Fruit fly (Drosophila melanogaster) whole organism, embryonic: Measurements from ENCODE around the gene Gprk2.

Source experiments
- Aef1 ChIP-seq: fragments of 200-800 bp; sonication (Bioruptor generic); IDR thresholded peaks from 3 replicates; pipeline ENCODE4 v1.3.6; 2022; ENCODE audit warnings: missing biosample characterization, missing genetic modification characterization
- Atf3 ChIP-seq: fragments of 200-800 bp; sonication (Bioruptor generic); optimal IDR thresholded peaks from 3 replicates; lab custom pipeline; 2016; ENCODE audit warnings: missing biosample characterization, missing genetic modification characterization
- CG10209 ChIP-seq: fragments of 200-800 bp; sonication (Bioruptor generic); optimal IDR thresholded peaks from 3 replicates; lab custom pipeline; 2017; ENCODE audit warnings: missing biosample characterization, mild to moderate bottlenecking, missing genetic modification characterization, missing genetic modification reagents
- CG10321 ChIP-seq: fragments of 200-800 bp; sonication (Bioruptor generic); IDR thresholded peaks from 2 replicates; pipeline ENCODE4 v1.3.6; 2022; ENCODE audit warnings: missing biosample characterization, missing genetic modification characterization
- CG11696 ChIP-seq: fragments of 200-800 bp; sonication (Bioruptor generic); IDR thresholded peaks from 2 replicates; pipeline ENCODE4 v1.3.6; 2022; ENCODE audit warnings: missing biosample characterization, missing genetic modification characterization
- CG12236 ChIP-seq: fragments of 200-800 bp; sonication (Bioruptor generic); optimal IDR thresholded peaks from 2 replicates; lab custom pipeline; 2016; ENCODE audit warnings: missing biosample characterization, missing genetic modification characterization
- CG13123 ChIP-seq: fragments of 200-800 bp; sonication (Bioruptor generic); optimal IDR thresholded peaks from 2 replicates; lab custom pipeline; 2016; ENCODE audit warnings: missing biosample characterization, missing genetic modification characterization
- CG14667 ChIP-seq: fragments of 200-800 bp; sonication (Bioruptor generic); IDR thresholded peaks from 2 replicates; pipeline ENCODE4 v1.3.6; 2022; ENCODE audit warnings: missing biosample characterization, missing genetic modification characterization
- CG14860 ChIP-seq: fragments of 200-800 bp; sonication (Bioruptor generic); IDR thresholded peaks from 3 replicates; pipeline ENCODE4 v1.3.6; 2022; ENCODE audit warnings: missing biosample characterization, missing genetic modification characterization; ENCODE audit not compliant: partially characterized antibody
- CG15073 ChIP-seq: fragments of 200-800 bp; sonication (Bioruptor generic); optimal IDR thresholded peaks from 2 replicates; lab custom pipeline; 2016; ENCODE audit warnings: missing biosample characterization, missing genetic modification characterization
- CG18262 ChIP-seq: fragments of 200-800 bp; optimal IDR thresholded peaks from 3 replicates; lab custom pipeline; 2019; ENCODE audit warnings: missing biosample characterization, mild to moderate bottlenecking, missing genetic modification characterization, moderate library complexity
- CG2202 ChIP-seq: fragments of 200-800 bp; sonication (Bioruptor generic); optimal IDR thresholded peaks from 2 replicates; lab custom pipeline; 2018; ENCODE audit warnings: missing biosample characterization, mild to moderate bottlenecking, missing genetic modification characterization
- CG34224 ChIP-seq: fragments of 200-800 bp; sonication (Bioruptor generic); IDR thresholded peaks from 3 replicates; pipeline ENCODE4 v1.3.6; 2022; ENCODE audit warnings: missing biosample characterization, missing genetic modification characterization; ENCODE audit not compliant: partially characterized antibody
- CG43689 ChIP-seq: fragments of 200-800 bp; sonication (Bioruptor generic); IDR thresholded peaks from 2 replicates; pipeline ENCODE4 v1.3.6; 2022; ENCODE audit warnings: missing biosample characterization, missing genetic modification characterization
- CG6254 ChIP-seq: fragments of 200-800 bp; sonication (Bioruptor generic); optimal IDR thresholded peaks from 3 replicates; lab custom pipeline; 2017; ENCODE audit warnings: mild to moderate bottlenecking, missing biosample characterization, missing genetic modification reagents, missing genetic modification characterization
- CG6854 ChIP-seq: fragments of 200-800 bp; sonication (Bioruptor generic); optimal IDR thresholded peaks from 3 replicates; lab custom pipeline; 2017; ENCODE audit warnings: missing biosample characterization, mild to moderate bottlenecking, missing genetic modification characterization
- CG8944 ChIP-seq: fragments of 200-800 bp; sonication (Bioruptor generic); optimal IDR thresholded peaks from 3 replicates; lab custom pipeline; 2016; ENCODE audit warnings: missing biosample characterization, missing genetic modification characterization
- CG9876 ChIP-seq: fragments of 200-800 bp; sonication (Bioruptor generic); optimal IDR thresholded peaks from 2 replicates; lab custom pipeline; 2016; ENCODE audit warnings: missing biosample characterization, missing genetic modification characterization
- D ChIP-seq, 2 experiments: fragments of 200-800 bp in 1 of 2; fragments of >200 bp in 1 of 2; sonication (Bioruptor generic) in 1 of 2; optimal IDR thresholded peaks; 2 replicates in 1 of 2; 3 replicates in 1 of 2; lab custom pipeline; 2017; ENCODE audit warnings: mild to moderate bottlenecking in 1 of 2, missing biosample characterization in 1 of 2, missing genetic modification characterization in 1 of 2, missing genetic modification reagents in 1 of 2
- Dfd ChIP-seq, 2 experiments: fragments of >200 bp; optimal IDR thresholded peaks; 2 replicates each; lab custom pipeline; 2017; ENCODE audit warnings: missing biosample characterization in 2 of 2, missing genetic modification characterization in 2 of 2
- Dip2 ChIP-seq: fragments of 200-800 bp; sonication (Bioruptor generic); IDR thresholded peaks from 2 replicates; pipeline ENCODE4 v1.3.6; 2022; ENCODE audit warnings: missing biosample characterization, missing genetic modification characterization
- HLH54F ChIP-seq: fragments of 200-800 bp; sonication (Bioruptor generic); optimal IDR thresholded peaks from 3 replicates; lab custom pipeline; 2016; ENCODE audit warnings: missing biosample characterization, missing genetic modification characterization
- HLHmδ ChIP-seq: fragments of 200-800 bp; sonication (Bioruptor generic); optimal IDR thresholded peaks from 2 replicates; lab custom pipeline; 2018; ENCODE audit warnings: missing biosample characterization, mild to moderate bottlenecking, missing genetic modification characterization, moderate library complexity
- Hsf ChIP-seq: fragments of 200-800 bp; sonication (Bioruptor generic); optimal IDR thresholded peaks from 3 replicates; lab custom pipeline; 2016; ENCODE audit warnings: missing biosample characterization, missing genetic modification characterization
- MESR4 ChIP-seq: fragments of 200-800 bp; sonication (Bioruptor generic); optimal IDR thresholded peaks from 2 replicates; lab custom pipeline; 2018; ENCODE audit warnings: missing biosample characterization, mild to moderate bottlenecking, missing genetic modification characterization, moderate library complexity
- Nf-YA ChIP-seq: fragments of 200-800 bp; sonication (Bioruptor generic); IDR thresholded peaks from 2 replicates; pipeline ENCODE4 v1.3.6; 2022; ENCODE audit warnings: missing biosample characterization, missing genetic modification characterization
- Oli ChIP-seq: fragments of 200-800 bp; sonication (Bioruptor generic); optimal IDR thresholded peaks from 2 replicates; lab custom pipeline; 2018; ENCODE audit warnings: missing biosample characterization, mild to moderate bottlenecking, missing genetic modification characterization, moderate library complexity
- Ravus ChIP-seq: fragments of 200-800 bp; sonication (Bioruptor generic); IDR thresholded peaks from 2 replicates; pipeline ENCODE4 v1.3.6; 2022; ENCODE audit warnings: missing biosample characterization, missing genetic modification characterization
- Spps ChIP-seq: fragments of 200-800 bp; sonication (Bioruptor generic); optimal IDR thresholded peaks from 2 replicates; lab custom pipeline; 2018; ENCODE audit warnings: missing biosample characterization, mild to moderate bottlenecking, missing genetic modification characterization
- Sry-β ChIP-seq: fragments of 200-800 bp; sonication (Bioruptor generic); optimal IDR thresholded peaks from 2 replicates; lab custom pipeline; 2018; ENCODE audit warnings: missing biosample characterization, mild to moderate bottlenecking, missing genetic modification characterization, moderate library complexity
- Xbp1 ChIP-seq: fragments of 200-800 bp; sonication (Bioruptor generic); optimal IDR thresholded peaks from 3 replicates; lab custom pipeline; 2016; ENCODE audit warnings: missing biosample characterization, mild to moderate bottlenecking, missing genetic modification characterization
- ara ChIP-seq: fragments of 200-800 bp; sonication (Bioruptor generic); IDR thresholded peaks from 2 replicates; pipeline ENCODE4 v1.3.6; 2022; ENCODE audit warnings: missing biosample characterization, missing genetic modification characterization
- ase ChIP-seq: fragments of 200-800 bp; sonication (Bioruptor generic); IDR thresholded peaks from 3 replicates; pipeline ENCODE4 v1.3.6; 2022; ENCODE audit warnings: missing biosample characterization, missing genetic modification characterization
- bab2 ChIP-seq: fragments of 200-800 bp; sonication (Bioruptor generic); optimal IDR thresholded peaks from 2 replicates; lab custom pipeline; 2016; ENCODE audit warnings: missing biosample characterization, missing genetic modification characterization
- bigmax ChIP-seq: fragments of 200-800 bp; sonication (Bioruptor generic); optimal IDR thresholded peaks from 2 replicates; lab custom pipeline; 2018; ENCODE audit warnings: missing biosample characterization, mild to moderate bottlenecking, missing genetic modification characterization
- cg ChIP-seq: fragments of 200-800 bp; sonication (Bioruptor generic); optimal IDR thresholded peaks from 3 replicates; lab custom pipeline; 2019; ENCODE audit warnings: missing biosample characterization, mild to moderate bottlenecking, missing genetic modification characterization, moderate library complexity
- esg ChIP-seq: fragments of 200-800 bp; sonication (Bioruptor generic); conservative IDR thresholded peaks from 2 replicates; pipeline ENCODE4 v1.3.6; 2022; ENCODE audit warnings: missing biosample characterization, missing genetic modification characterization
- ewg ChIP-seq: fragments of 200-800 bp; sonication (Bioruptor generic); optimal IDR thresholded peaks from 3 replicates; lab custom pipeline; 2017; ENCODE audit warnings: mild to moderate bottlenecking, missing biosample characterization, missing genetic modification reagents, missing genetic modification characterization
- fd96Cb ChIP-seq: fragments of 200-800 bp; sonication (Bioruptor generic); optimal IDR thresholded peaks from 2 replicates; lab custom pipeline; 2018; ENCODE audit warnings: missing biosample characterization, mild to moderate bottlenecking, missing genetic modification characterization, moderate library complexity
- insv ChIP-seq, 2 experiments: fragments of 200-800 bp; sonication (Bioruptor generic); optimal IDR thresholded peaks; 3 replicates each; lab custom pipeline; 2016 to 2018; ENCODE audit warnings: missing biosample characterization in 2 of 2, missing genetic modification characterization in 2 of 2
- inv ChIP-seq: fragments of 200-800 bp; sonication (Bioruptor generic); IDR thresholded peaks from 2 replicates; pipeline ENCODE4 v1.3.6; 2022; ENCODE audit warnings: missing biosample characterization, missing genetic modification characterization; ENCODE audit not compliant: partially characterized antibody
- kni ChIP-seq: fragments of 200-800 bp; sonication (Bioruptor generic); optimal IDR thresholded peaks from 3 replicates; lab custom pipeline; 2017; ENCODE audit warnings: mild to moderate bottlenecking, missing biosample characterization, missing genetic modification reagents, missing genetic modification characterization
- lab ChIP-seq: fragments of 200-800 bp; sonication (Bioruptor generic); optimal IDR thresholded peaks from 3 replicates; lab custom pipeline; 2017; ENCODE audit warnings: missing biosample characterization, missing genetic modification characterization, mild to moderate bottlenecking, moderate library complexity, missing genetic modification reagents
- lola ChIP-seq, 3 experiments: fragments of >200 bp in 2 of 3; fragments of 200-800 bp in 1 of 3; sonication (Bioruptor generic) in 1 of 3; optimal IDR thresholded peaks; 2 replicates each; lab custom pipeline; 2017 to 2019; ENCODE audit warnings: missing biosample characterization in 3 of 3, missing genetic modification characterization in 3 of 3, mild to moderate bottlenecking in 1 of 3, moderate library complexity in 1 of 3
- salm ChIP-seq: fragments of 200-800 bp; sonication (Bioruptor generic); optimal IDR thresholded peaks from 2 replicates; lab custom pipeline; 2018; ENCODE audit warnings: missing biosample characterization, mild to moderate bottlenecking, missing genetic modification characterization
- sisA ChIP-seq: fragments of 200-800 bp; sonication (Bioruptor generic); IDR thresholded peaks from 2 replicates; pipeline ENCODE4 v1.3.6; 2022; ENCODE audit warnings: missing biosample characterization, missing genetic modification characterization
- vvl ChIP-seq: fragments of 200-800 bp; sonication (Bioruptor generic); IDR thresholded peaks from 2 replicates; pipeline ENCODE4 v1.3.6; 2022; ENCODE audit warnings: missing biosample characterization, missing genetic modification characterization
- wor ChIP-seq: fragments of 200-800 bp; sonication (Bioruptor generic); IDR thresholded peaks from 2 replicates; pipeline ENCODE4 v1.3.6; 2022; ENCODE audit warnings: missing biosample characterization, missing genetic modification characterization
- zen ChIP-seq: fragments of 200-800 bp; sonication (Bioruptor generic); optimal IDR thresholded peaks from 3 replicates; lab custom pipeline; 2018; ENCODE audit warnings: missing biosample characterization, mild to moderate bottlenecking, missing genetic modification characterization, moderate library complexity

Gprk2 gene

dm6 chr3R:31395222-31395831, 9.7 kb upstream of the Gprk2 start, which contains the start of the genes Ugt35D1 and Gcn2 (continued):
- TF ChIP-seq ewg (GFP tag; lab: Kevin White, UChicago) (no peak), CG6854 (no peak), cg (GFP tag; lab: Kevin White, UChicago) (no peak), CG18262 (tag; lab: Kevin White, UChicago) (peak; percentile 40), Spps (tag; lab: Kevin White, UChicago) (peak; percentile 62), CG12236 (peak; percentile 25), CG10209 (GFP tag; lab: Kevin White, UChicago) (peak; percentile 52), CG8944 (GFP tag; lab: Kevin White, UChicago) (peak; percentile 6), CG14860 (GFP tag; lab: Robert Waterston, UW) (peak; percentile 53; the same call in 2 of the 3 replicates), bigmax (peak; percentile 49), inv (no peak), lola (GFP tag; optimal IDR thresholded peaks at IDR 0.05; lab: Kevin White, UChicago) (peak in 1 of 3 experiments; percentile 25), D (optimal IDR thresholded peaks at IDR 0.05; lab: Kevin White, UChicago) (no peak), D (GFP tag; optimal IDR thresholded peaks at IDR 0.05; lab: Kevin White, UChicago) (peak; percentile 63), CG9876 (GFP tag; lab: Kevin White, UChicago) (peak; percentile 0), ara (GFP tag; lab: Robert Waterston, UW) (peak; percentile 84), insv (GFP tag; optimal IDR thresholded peaks at IDR 0.05; lab: Kevin White, UChicago) (peak in 1 of 2 experiments; percentile 3), Atf3 (no peak), bab2 (GFP tag; lab: Kevin White, UChicago) (peak; percentile 82), Xbp1 (GFP tag; lab: Kevin White, UChicago) (no peak), CG10321 (no peak), Sry-β (GFP tag; lab: Kevin White, UChicago) (peak; percentile 41), CG34224 (GFP tag; lab: Robert Waterston, UW) (peak; percentile 75), Ravus (GFP tag; lab: Robert Waterston, UW) (no peak), HLH54F (GFP tag; lab: Kevin White, UChicago) (no peak), salm (tag; lab: Kevin White, UChicago) (no peak), CG14667 (no peak), lab (no peak), CG2202 (peak; percentile 70), Dip2 (no peak), HLHmδ (GFP tag; lab: Kevin White, UChicago) (peak; percentile 74), sisA (no peak), CG15073 (GFP tag; lab: Kevin White, UChicago) (no peak), Oli (no peak), CG13123 (GFP tag; lab: Kevin White, UChicago) (no peak), Aef1 (GFP tag; lab: Robert Waterston, UW) (no peak), fd96Cb (tag; lab: Kevin White, UChicago) (peak; percentile 25), CG43689 (GFP tag; lab: Robert Waterston, UW) (no peak), kni (peak; percentile 84), Dfd (GFP tag; optimal IDR thresholded peaks at IDR 0.05; lab: Kevin White, UChicago) (no peak), zen (tag; lab: Kevin White, UChicago) (no peak), wor (GFP tag; lab: Robert Waterston, UW) (no peak), esg (GFP tag; lab: Robert Waterston, UW) (no peak), CG11696 (GFP tag; lab: Robert Waterston, UW) (no peak), CG6254 (GFP tag; lab: Kevin White, UChicago) (peak; percentile 65), vvl (GFP tag; lab: Robert Waterston, UW) (peak; percentile 54; the same call in 1 of the 2 replicates), Hsf (GFP tag; lab: Kevin White, UChicago) (peak; percentile 19), Nf-YA (peak; percentile 60), ase (peak; percentile 31; the same call in 1 of the 3 replicates), MESR4 (peak; percentile 5)
